Worm (Caenorhabditis elegans): ENCODE measurements around the gene srv-19.

The srv-19 gene

ce11 chrIV:5895190-5895589 lies 21.5 kb upstream of the srv-19 start, which contains the start of gene nspb-6:
Gene nspb-6 (plus strand): TSS chrIV:5895490.
- TF ChIP-seq nhr-237 (tag; optimal IDR thresholded peaks at IDR 0.05) = no peak
- no peak for TF ChIP-seq lin-32 (GFP tag; optimal IDR thresholded peaks at IDR 0.05)
- no peak for TF ChIP-seq sptf-1 (tag; optimal IDR thresholded peaks at IDR 0.05)
- no peak for TF ChIP-seq drap-1 (GFP tag; optimal IDR thresholded peaks at IDR 0.05)
- no peak for TF ChIP-seq nhr-12 (tag; optimal IDR thresholded peaks at IDR 0.05)
- no peak for TF ChIP-seq ces-1 (GFP tag; optimal IDR thresholded peaks at IDR 0.05)
- TF ChIP-seq zip-8 (tag; optimal IDR thresholded peaks at IDR 0.05) = no peak
- TF ChIP-seq tbx-8 (GFP tag; optimal IDR thresholded peaks at IDR 0.05) = no peak
- TF ChIP-seq unc-39 (tag; optimal IDR thresholded peaks at IDR 0.05) = no peak
- no peak for TF ChIP-seq unc-120 (tag; optimal IDR thresholded peaks at IDR 0.05; ENCODE audit: poor library complexity, severe bottlenecking)
- no peak for TF ChIP-seq mep-1 (tag; optimal IDR thresholded peaks at IDR 0.05)
- no peak for TF ChIP-seq ceh-83 (GFP tag; optimal IDR thresholded peaks at IDR 0.05)
- no peak for TF ChIP-seq mls-2 (tag; optimal IDR thresholded peaks at IDR 0.05)
- TF ChIP-seq ceh-43 (GFP tag; optimal IDR thresholded peaks at IDR 0.05) = no peak
- TF ChIP-seq nhr-2 (tag; optimal IDR thresholded peaks at IDR 0.05) = no peak

- TF ChIP-seq ceh-39 (tag; optimal IDR thresholded peaks at IDR 0.05) = no peak
- TF ChIP-seq unc-39 (tag; optimal IDR thresholded peaks at IDR 0.05) = no peak
- TF ChIP-seq nhr-2 (tag; optimal IDR thresholded peaks at IDR 0.05) = no peak
- no peak for TF ChIP-seq M03D4.4 (tag; optimal IDR thresholded peaks at IDR 0.05)
Measured at ce11 chrIV:5891265-5891664, 17.5 kb upstream of the srv-19 start, which contains the start of gene H04M03.3. Gene H04M03.3 (plus strand): TSS chrIV:5891565.

ce11 chrIV:5886605-5887004 lies 12.9 kb upstream of the srv-19 start:
- TF ChIP-seq unc-120 (tag; optimal IDR thresholded peaks at IDR 0.05; ENCODE audit: poor library complexity, severe bottlenecking) = no peak
- no peak for TF ChIP-seq unc-62 (GFP tag; optimal IDR thresholded peaks at IDR 0.05)
- TF ChIP-seq elt-1 (tag; optimal IDR thresholded peaks at IDR 0.05; ENCODE audit: borderline replicate concordance, insufficient read depth) = no peak
- no peak for TF ChIP-seq nhr-76 (tag; optimal IDR thresholded peaks at IDR 0.05)
- no peak for TF ChIP-seq nhr-12 (tag; optimal IDR thresholded peaks at IDR 0.05)
- no peak for TF ChIP-seq hlh-1 (tag; optimal IDR thresholded peaks at IDR 0.05)
- TF ChIP-seq ceh-83 (GFP tag; optimal IDR thresholded peaks at IDR 0.05) = no peak
- TF ChIP-seq tbx-8 (GFP tag; optimal IDR thresholded peaks at IDR 0.05) = no peak
- TF ChIP-seq zip-8 (tag; optimal IDR thresholded peaks at IDR 0.05) = no peak
- TF ChIP-seq elt-3 (tag; optimal IDR thresholded peaks at IDR 0.05) = no peak
- TF ChIP-seq ham-2 (GFP tag; optimal IDR thresholded peaks at IDR 0.05) = no peak
- TF ChIP-seq drap-1 (GFP tag; optimal IDR thresholded peaks at IDR 0.05) = no peak
- TF ChIP-seq unc-39 (tag; optimal IDR thresholded peaks at IDR 0.05) = no peak
- no peak for TF ChIP-seq nhr-2 (tag; optimal IDR thresholded peaks at IDR 0.05)
- no peak for TF ChIP-seq nhr-237 (tag; optimal IDR thresholded peaks at IDR 0.05)
- no peak for TF ChIP-seq ztf-11 (tag; optimal IDR thresholded peaks at IDR 0.05)
- no peak for TF ChIP-seq mab-5 (tag; optimal IDR thresholded peaks at IDR 0.05)

- TF ChIP-seq elt-1 (tag; optimal IDR thresholded peaks at IDR 0.05; ENCODE audit: borderline replicate concordance, insufficient read depth) (peak; percentile 78), nhr-76 (tag; optimal IDR thresholded peaks at IDR 0.05) (no peak)
Measured at ce11 chrIV:5885180-5885887, 11.6 kb upstream of the srv-19 start, which contains the start of gene glf-1. Gene glf-1 (plus strand): TSS chrIV:5885835.

- TF ChIP-seq lin-32 (GFP tag; optimal IDR thresholded peaks at IDR 0.05) = no peak
- no peak for TF ChIP-seq unc-39 (tag; optimal IDR thresholded peaks at IDR 0.05)
- TF ChIP-seq nhr-76 (tag; optimal IDR thresholded peaks at IDR 0.05) = no peak
- TF ChIP-seq ceh-39 (tag; optimal IDR thresholded peaks at IDR 0.05) = no peak
- TF ChIP-seq zip-8 (tag; optimal IDR thresholded peaks at IDR 0.05) = no peak
- no peak for TF ChIP-seq bed-3 (GFP tag; optimal IDR thresholded peaks at IDR 0.05)
- no peak for TF ChIP-seq blmp-1 (tag; optimal IDR thresholded peaks at IDR 0.05)
- TF ChIP-seq ceh-83 (GFP tag; optimal IDR thresholded peaks at IDR 0.05) = no peak
- TF ChIP-seq elt-3 (tag; optimal IDR thresholded peaks at IDR 0.05) = no peak
- no peak for TF ChIP-seq lsy-2 (tag; optimal IDR thresholded peaks at IDR 0.05)
- TF ChIP-seq elt-1 (tag; optimal IDR thresholded peaks at IDR 0.05; ENCODE audit: borderline replicate concordance, insufficient read depth) = no peak
- TF ChIP-seq nhr-2 (tag; optimal IDR thresholded peaks at IDR 0.05) = no peak
- TF ChIP-seq flh-1 (GFP tag; optimal IDR thresholded peaks at IDR 0.05) = no peak
- TF ChIP-seq nhr-12 (tag; optimal IDR thresholded peaks at IDR 0.05) = no peak
- no peak for TF ChIP-seq drap-1 (GFP tag; optimal IDR thresholded peaks at IDR 0.05)
- TF ChIP-seq mab-5 (tag; optimal IDR thresholded peaks at IDR 0.05) = no peak
- TF ChIP-seq mls-2 (tag; optimal IDR thresholded peaks at IDR 0.05) = no peak
Measured at ce11 chrIV:5884500-5884899, 10.8 kb upstream of the srv-19 start, which contains the start of gene H04M03.11. Gene H04M03.11 (minus strand): TSS chrIV:5884600.
